Worm (Caenorhabditis elegans) whole organism, L4/young adult: ENCODE results near the gene F41G3.10.

Experiments
- W03F9.2 ChIP-seq: fragments of 150-350 bp; optimal IDR thresholded peaks from 2 replicates; lab custom pipeline; 2014; ENCODE audit warnings: missing biosample characterization, missing genetic modification characterization
- dao-5 ChIP-seq: sonication (generic microtip); optimal IDR thresholded peaks from 2 replicates; lab custom pipeline; 2016; ENCODE audit warnings: missing genotype, missing genetic modification characterization, moderate library complexity, missing compliant biosample characterization
- him-1 ChIP-seq: sonication (generic microtip); optimal IDR thresholded peaks from 2 replicates; lab custom pipeline; 2016; ENCODE audit warnings: missing genotype, missing genetic modification reagents, missing genetic modification characterization, missing compliant biosample characterization

DNA sequence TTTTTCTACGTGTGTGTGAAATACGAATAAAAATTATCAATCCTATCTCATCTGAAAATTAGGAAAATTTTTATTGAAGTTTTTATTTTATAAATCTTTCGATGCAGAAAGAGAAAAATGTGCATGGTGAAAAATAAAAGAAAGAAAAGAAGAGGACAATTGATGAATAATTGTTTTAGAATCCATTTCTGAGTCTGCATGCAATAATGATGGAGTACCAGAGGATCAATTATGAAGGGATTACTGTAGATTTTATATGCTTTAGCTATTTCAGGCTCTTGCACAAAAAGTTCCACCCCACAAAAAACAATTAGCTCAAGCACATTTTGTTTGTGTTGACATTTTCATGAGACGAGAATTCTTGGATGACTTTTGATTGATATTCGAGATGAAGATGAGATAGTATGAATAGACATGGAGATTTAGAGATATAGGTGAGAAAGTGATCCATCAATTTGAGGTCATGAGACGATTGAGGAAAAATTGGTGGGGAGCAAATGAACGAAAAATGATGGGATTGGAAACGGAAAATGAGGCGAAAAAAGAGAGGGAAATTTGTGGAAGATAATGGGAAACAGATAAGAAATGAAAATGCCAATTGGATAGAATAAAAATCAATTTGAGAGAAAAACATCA is 43.6 kb downstream of the F41G3.10 start, which contains the start of gene rpy-1:
- TF ChIP-seq dao-5 (tag; lab: Kevin White, UChicago) (no peak), W03F9.2 (no peak), him-1 (tag; lab: Kevin White, UChicago) (no peak)
